Worm (Caenorhabditis elegans) whole organism, young adult: ENCODE results near the gene C31B8.16.

Experiments
- B0019.2 ChIP-seq: fragments of 200-800 bp; sonication (Bioruptor generic); conservative IDR thresholded peaks from 2 replicates; pipeline ENCODE4 v1.3.6; 2022; ENCODE audit warnings: missing genetic modification reagents, missing genetic modification characterization, missing compliant biosample characterization
- B0035.1 ChIP-seq: sonication (generic microtip); optimal IDR thresholded peaks from 2 replicates; lab custom pipeline; 2016; ENCODE audit warnings: missing genetic modification characterization, mild to moderate bottlenecking, missing compliant biosample characterization, missing genotype, missing genetic modification reagents
- B0261.1 ChIP-seq: sonication (generic microtip); optimal IDR thresholded peaks from 2 replicates; lab custom pipeline; 2016; ENCODE audit warnings: mild to moderate bottlenecking, missing genetic modification characterization, moderate library complexity, missing compliant biosample characterization
- B0336.3 ChIP-seq: fragments of 200-800 bp; sonication (Bioruptor generic); IDR thresholded peaks from 2 replicates; pipeline ENCODE4 v1.3.6; 2022; ENCODE audit warnings: missing genetic modification characterization, missing compliant biosample characterization
- D2030.7 ChIP-seq: fragments of 200-800 bp; sonication (Bioruptor generic); IDR thresholded peaks from 2 replicates; pipeline ENCODE4 v1.3.6; 2022; ENCODE audit warnings: missing genetic modification reagents, missing genetic modification characterization, missing compliant biosample characterization
- F10E7.11 ChIP-seq: sonication (generic microtip); optimal IDR thresholded peaks from 2 replicates; lab custom pipeline; 2017; ENCODE audit warnings: mild to moderate bottlenecking, missing genetic modification characterization, moderate library complexity, missing compliant biosample characterization
- K11D2.4 ChIP-seq: fragments of 200-800 bp; sonication (Bioruptor generic); IDR thresholded peaks from 2 replicates; pipeline ENCODE4 v1.3.6; 2022; ENCODE audit warnings: missing genetic modification reagents, missing genetic modification characterization, missing compliant biosample characterization
- Y53F4B.3 ChIP-seq: fragments of 200-800 bp; sonication (Bioruptor generic); IDR thresholded peaks from 2 replicates; pipeline ENCODE4 v1.3.6; 2022; ENCODE audit warnings: missing genetic modification reagents, missing genetic modification characterization, missing compliant biosample characterization
- Y53G8AR.9 ChIP-seq: fragments of 200-800 bp; sonication (Bioruptor generic); conservative IDR thresholded peaks from 2 replicates; pipeline ENCODE4 v1.3.6; 2022; ENCODE audit warnings: missing genetic modification reagents, missing genetic modification characterization, missing compliant biosample characterization
- Y79H2A.3 ChIP-seq: fragments of 200-800 bp; sonication (Bioruptor generic); conservative IDR thresholded peaks from 2 replicates; pipeline ENCODE4 v1.3.6; 2022; ENCODE audit warnings: missing genetic modification reagents, missing genetic modification characterization, missing compliant biosample characterization
- Y95B8A.8 ChIP-seq: fragments of 200-800 bp; sonication (Bioruptor generic); IDR thresholded peaks from 2 replicates; pipeline ENCODE4 v1.3.6; 2022; ENCODE audit warnings: missing genetic modification reagents, missing genetic modification characterization, missing compliant biosample characterization
- aptf-2 ChIP-seq: fragments of 200-800 bp; sonication (Bioruptor generic); conservative IDR thresholded peaks from 2 replicates; pipeline ENCODE4 v1.3.6; 2022; ENCODE audit warnings: missing genetic modification reagents, missing genetic modification characterization, missing compliant biosample characterization
- aptf-3 ChIP-seq: fragments of 200-800 bp; sonication (Bioruptor generic); IDR thresholded peaks from 2 replicates; pipeline ENCODE4 v1.3.6; 2022; ENCODE audit warnings: missing genetic modification characterization, missing compliant biosample characterization
- ccch-3 ChIP-seq: fragments of 200-800 bp; sonication (Bioruptor generic); optimal IDR thresholded peaks from 2 replicates; lab custom pipeline; 2018; ENCODE audit warnings: mild to moderate bottlenecking, missing genetic modification characterization, missing compliant biosample characterization
- cebp-2 ChIP-seq: fragments of 200-800 bp; sonication (Bioruptor generic); IDR thresholded peaks from 2 replicates; pipeline ENCODE4 v1.3.6; 2022; ENCODE audit warnings: missing genetic modification characterization, missing compliant biosample characterization
- ceh-27 ChIP-seq: fragments of 200-800 bp; sonication (Bioruptor generic); optimal IDR thresholded peaks from 2 replicates; lab custom pipeline; 2018; ENCODE audit warnings: mild to moderate bottlenecking, missing genetic modification characterization, moderate library complexity, missing compliant biosample characterization
- ceh-40 ChIP-seq: fragments of 200-800 bp; sonication (Bioruptor generic); IDR thresholded peaks from 2 replicates; pipeline ENCODE4 v1.3.6; 2022; ENCODE audit warnings: missing genetic modification characterization, missing compliant biosample characterization
- ceh-79 ChIP-seq: sonication (generic microtip); optimal IDR thresholded peaks from 2 replicates; lab custom pipeline; 2017; ENCODE audit warnings: mild to moderate bottlenecking, missing genetic modification characterization, missing compliant biosample characterization
- die-1 ChIP-seq: sonication (generic microtip); optimal IDR thresholded peaks from 2 replicates; lab custom pipeline; 2016; ENCODE audit warnings: missing genotype, mild to moderate bottlenecking, missing genetic modification characterization, missing compliant biosample characterization
- dpl-1 ChIP-seq: fragments of 150-350 bp; optimal IDR thresholded peaks from 2 replicates; lab custom pipeline; 2014; ENCODE audit warnings: missing biosample characterization, missing genetic modification reagents, missing genetic modification characterization
- egl-18 ChIP-seq: fragments of 200-800 bp; sonication (Bioruptor generic); IDR thresholded peaks from 2 replicates; pipeline ENCODE4 v1.3.6; 2022; ENCODE audit warnings: missing genetic modification reagents, missing genetic modification characterization, missing compliant biosample characterization
- ekl-4 ChIP-seq: fragments of 200-800 bp; sonication (Bioruptor generic); IDR thresholded peaks from 2 replicates; pipeline ENCODE4 v1.3.6; 2022; ENCODE audit warnings: missing genetic modification reagents, missing genetic modification characterization, missing compliant biosample characterization
- ets-4 ChIP-seq: fragments of 200-800 bp; sonication (Bioruptor generic); optimal IDR thresholded peaks from 2 replicates; lab custom pipeline; 2018; ENCODE audit warnings: mild to moderate bottlenecking, missing genetic modification characterization, missing compliant biosample characterization
- lin-35 ChIP-seq, 3 experiments: fragments of 150-350 bp in 2 of 3; sonication (generic microtip) in 1 of 3; optimal IDR thresholded peaks; 2 replicates each; lab custom pipeline; 2014 to 2018; ENCODE audit warnings: missing biosample characterization in 3 of 3, missing genetic modification characterization in 3 of 3, missing genetic modification reagents in 3 of 3
- lin-40 ChIP-seq: sonication (generic microtip); optimal IDR thresholded peaks from 2 replicates; lab custom pipeline; 2016; ENCODE audit warnings: missing genetic modification characterization, mild to moderate bottlenecking, missing compliant biosample characterization, missing genotype, missing genetic modification reagents
- lin-54 ChIP-seq: fragments of 200-800 bp; sonication (Bioruptor generic); optimal IDR thresholded peaks from 2 replicates; lab custom pipeline; 2018; ENCODE audit warnings: mild to moderate bottlenecking, missing genetic modification characterization, missing compliant biosample characterization
- lsl-1 ChIP-seq: fragments of 200-800 bp; sonication (Bioruptor generic); optimal IDR thresholded peaks from 2 replicates; lab custom pipeline; 2018; ENCODE audit warnings: mild to moderate bottlenecking, missing genetic modification characterization, moderate library complexity, missing compliant biosample characterization
- lsy-27 ChIP-seq: sonication (generic microtip); optimal IDR thresholded peaks from 2 replicates; lab custom pipeline; 2017; ENCODE audit warnings: missing genetic modification characterization, mild to moderate bottlenecking, missing compliant biosample characterization, antibody characterized with exemption, missing genotype, borderline replicate concordance; ENCODE audit not compliant: insufficient read depth
- madf-3 ChIP-seq: fragments of 200-800 bp; sonication (Bioruptor generic); IDR thresholded peaks from 2 replicates; pipeline ENCODE4 v1.3.6; 2022; ENCODE audit warnings: missing genetic modification reagents, missing genetic modification characterization, missing compliant biosample characterization
- madf-6 ChIP-seq: fragments of 200-800 bp; sonication (Bioruptor generic); IDR thresholded peaks from 2 replicates; pipeline ENCODE4 v1.3.6; 2022; ENCODE audit warnings: missing genetic modification reagents, missing genetic modification characterization, missing compliant biosample characterization
- mcd-1 ChIP-seq: fragments of 200-800 bp; sonication (Bioruptor generic); IDR thresholded peaks from 2 replicates; pipeline ENCODE4 v1.3.6; 2022; ENCODE audit warnings: missing genetic modification reagents, missing genetic modification characterization, missing compliant biosample characterization
- nfya-2 ChIP-seq: fragments of 200-800 bp; sonication (Bioruptor generic); IDR thresholded peaks from 2 replicates; pipeline ENCODE4 v1.3.6; 2022; ENCODE audit warnings: missing genetic modification reagents, missing genetic modification characterization, missing compliant biosample characterization
- nhr-179 ChIP-seq: sonication (generic microtip); optimal IDR thresholded peaks from 2 replicates; lab custom pipeline; 2016; ENCODE audit warnings: mild to moderate bottlenecking, missing genetic modification characterization, missing compliant biosample characterization
- nhr-27 ChIP-seq: fragments of 200-800 bp; sonication (Bioruptor generic); optimal IDR thresholded peaks from 2 replicates; lab custom pipeline; 2018; ENCODE audit warnings: mild to moderate bottlenecking, missing genetic modification characterization, moderate library complexity, missing compliant biosample characterization
- nhr-80 ChIP-seq: sonication (generic microtip); optimal IDR thresholded peaks from 2 replicates; lab custom pipeline; 2016; ENCODE audit warnings: missing genetic modification characterization, missing compliant biosample characterization
- rec-8 ChIP-seq, 2 experiments: sonication (generic microtip); optimal IDR thresholded peaks; 2 replicates each; lab custom pipeline; 2016; ENCODE audit warnings: mild to moderate bottlenecking in 2 of 2, missing genetic modification characterization in 2 of 2, missing genetic modification reagents in 2 of 2, missing genotype in 2 of 2, missing biosample characterization in 1 of 2, missing compliant biosample characterization in 1 of 2, moderate library complexity in 1 of 2
- snpc-1.1 ChIP-seq: sonication (generic microtip); optimal IDR thresholded peaks from 2 replicates; lab custom pipeline; 2017; ENCODE audit warnings: missing genetic modification characterization, mild to moderate bottlenecking, missing compliant biosample characterization, antibody characterized with exemption, moderate library complexity, missing genotype, missing genetic modification reagents; ENCODE audit not compliant: insufficient read depth
- snpc-1.3 ChIP-seq: sonication (generic microtip); optimal IDR thresholded peaks from 2 replicates; lab custom pipeline; 2017; ENCODE audit warnings: missing genetic modification characterization, mild to moderate bottlenecking, missing compliant biosample characterization, antibody characterized with exemption, moderate library complexity, missing genotype, missing genetic modification reagents; ENCODE audit not compliant: insufficient read depth
- somi-1 ChIP-seq: fragments of 200-800 bp; sonication (Bioruptor generic); optimal IDR thresholded peaks from 2 replicates; lab custom pipeline; 2018; ENCODE audit warnings: mild to moderate bottlenecking, missing genetic modification characterization, missing compliant biosample characterization
- tbp1 ChIP-seq: fragments of 200-800 bp; sonication (Bioruptor generic); optimal IDR thresholded peaks from 2 replicates; lab custom pipeline; 2018; ENCODE audit warnings: mild to moderate bottlenecking, missing genetic modification characterization, missing compliant biosample characterization
- zim-3 ChIP-seq: sonication (generic microtip); optimal IDR thresholded peaks from 2 replicates; lab custom pipeline; 2017; ENCODE audit warnings: mild to moderate bottlenecking, missing genetic modification characterization, moderate library complexity, missing compliant biosample characterization
- ztf-18 ChIP-seq: sonication (generic microtip); optimal IDR thresholded peaks from 2 replicates; lab custom pipeline; 2016; ENCODE audit warnings: missing genotype, mild to moderate bottlenecking, missing genetic modification characterization, missing compliant biosample characterization
- ztf-22 ChIP-seq: fragments of 200-800 bp; sonication (Bioruptor generic); optimal IDR thresholded peaks from 2 replicates; lab custom pipeline; 2018; ENCODE audit warnings: mild to moderate bottlenecking, missing genetic modification characterization, moderate library complexity, missing compliant biosample characterization
- ztf-3 ChIP-seq: fragments of 200-800 bp; sonication (Bioruptor generic); optimal IDR thresholded peaks from 2 replicates; lab custom pipeline; 2018; ENCODE audit warnings: mild to moderate bottlenecking, missing genetic modification characterization, missing compliant biosample characterization

C31B8.16 gene

ce11 chrV:2896198-2896660 is 33.6 kb upstream of the C31B8.16 start, which contains the start of gene pals-32:
Gene pals-32, plus strand, starts transcription at chrV:2896610.
- TF ChIP-seq B0035.1 = no peak
- TF ChIP-seq aptf-3 = no peak
- TF ChIP-seq somi-1 (GFP tag; lab: Kevin White, UChicago) = no peak
- TF ChIP-seq F10E7.11 = no peak

DNA sequence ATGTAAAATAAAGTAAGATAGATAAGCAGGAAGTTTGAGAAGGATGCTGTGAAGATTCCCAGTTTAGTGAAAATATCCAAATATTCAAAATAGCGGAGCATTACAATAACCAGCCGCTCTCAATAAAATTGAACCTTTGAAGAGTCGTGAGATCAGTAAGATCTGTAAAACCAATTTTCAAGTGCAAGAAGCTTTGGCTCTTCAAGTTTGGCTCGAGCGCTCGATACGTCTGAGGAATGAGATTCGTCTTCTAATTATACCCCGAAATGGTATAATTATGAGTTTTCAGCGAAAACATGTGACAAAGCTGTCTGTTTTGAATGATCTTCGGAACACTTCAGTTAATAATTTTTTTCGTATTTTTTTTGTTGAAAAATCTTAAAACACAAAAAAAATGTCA is 30.0 kb upstream of the C31B8.16 start, which contains the start of gene str-46:
TSS of gene str-46 (minus strand) at position 101 of the 400 bp plus-strand sequence.
- TF ChIP-seq egl-18 = no peak
- no peak for TF ChIP-seq ztf-3 (GFP tag; lab: Kevin White, UChicago)
- TF ChIP-seq Y95B8A.8 = no peak
- TF ChIP-seq ceh-79 (tag; lab: Kevin White, UChicago) = no peak
- TF ChIP-seq D2030.7 (GFP tag; lab: Robert Waterston, UW) = no peak
- TF ChIP-seq tbp1 (GFP tag; lab: Kevin White, UChicago) = no peak
- no peak for TF ChIP-seq somi-1 (GFP tag; lab: Kevin White, UChicago)
- TF ChIP-seq B0019.2 (GFP tag; lab: Robert Waterston, UW) = no peak
- TF ChIP-seq Y53F4B.3 (GFP tag; lab: Robert Waterston, UW) = no peak
- TF ChIP-seq snpc-1.1 = no peak
- TF ChIP-seq lsl-1 (GFP tag; lab: Kevin White, UChicago) = no peak
- TF ChIP-seq Y53G8AR.9 = no peak
- TF ChIP-seq lin-35 (GFP tag; optimal IDR thresholded peaks at IDR 0.05; lab: Kevin White, UChicago) = no peak

- TF ChIP-seq ekl-4 (no peak), aptf-2 (GFP tag; lab: Robert Waterston, UW) (no peak), nhr-179 (tag; lab: Kevin White, UChicago) (no peak), zim-3 (tag; lab: Kevin White, UChicago) (no peak), cebp-2 (GFP tag; lab: Robert Waterston, UW) (no peak), egl-18 (no peak), lin-54 (GFP tag; lab: Kevin White, UChicago) (no peak), K11D2.4 (GFP tag; lab: Robert Waterston, UW) (no peak), madf-3 (GFP tag; lab: Robert Waterston, UW) (no peak), ztf-18 (no peak), Y53G8AR.9 (no peak), F10E7.11 (no peak), Y79H2A.3 (GFP tag; lab: Robert Waterston, UW) (no peak), ets-4 (GFP tag; lab: Kevin White, UChicago) (no peak), lin-40 (tag; lab: Kevin White, UChicago) (no peak), rec-8 (tag; optimal IDR thresholded peaks at IDR 0.05; lab: Kevin White, UChicago) (no peak), ceh-40 (GFP tag; lab: Robert Waterston, UW) (no peak), B0261.1 (tag; lab: Kevin White, UChicago) (no peak), ztf-22 (GFP tag; lab: Kevin White, UChicago) (no peak), snpc-1.3 (tag; lab: Kevin White, UChicago) (no peak)
Measured at ce11 chrV:2903227-2903626, 26.6 kb upstream of the C31B8.16 start, which contains the start of gene C31B8.7. Gene C31B8.7, minus strand, starts transcription at chrV:2903327.

ce11 chrV:2909525-2909924 is 20.3 kb upstream of the C31B8.16 start, which contains the start of gene zmp-3:
Gene zmp-3, minus strand, starts transcription at chrV:2909625.
- TF ChIP-seq B0336.3 (GFP tag; lab: Robert Waterston, UW) = no peak
- no peak for TF ChIP-seq ceh-27
- TF ChIP-seq mcd-1 = no peak
- TF ChIP-seq Y53F4B.3 (GFP tag; lab: Robert Waterston, UW) = no peak
- no peak for TF ChIP-seq dpl-1 (GFP tag; lab: Kevin White, UChicago)
- no peak for TF ChIP-seq aptf-3
- no peak for TF ChIP-seq nhr-27 (tag; lab: Kevin White, UChicago)
- no peak for TF ChIP-seq F10E7.11
- TF ChIP-seq nfya-2 (GFP tag; lab: Robert Waterston, UW) = no peak
- no peak for TF ChIP-seq ceh-79 (tag; lab: Kevin White, UChicago)
- TF ChIP-seq lsy-27 (tag; lab: Kevin White, UChicago) = no peak
- TF ChIP-seq nhr-80 (tag; lab: Kevin White, UChicago) = no peak
- no peak for TF ChIP-seq die-1 (tag; lab: Kevin White, UChicago)
- no peak for TF ChIP-seq madf-6 (GFP tag; lab: Robert Waterston, UW)
- TF ChIP-seq ccch-3 = no peak
